Fruit fly (Drosophila melanogaster) whole organism, wandering third instar larva: ENCODE data around the gene tup.

Source experiments
- Abd-B ChIP-seq: fragments of >200 bp; optimal IDR thresholded peaks from 2 replicates; lab custom pipeline; 2017; ENCODE audit warnings: missing biosample characterization, missing genetic modification characterization
- CG32264 ChIP-seq: fragments of 200-800 bp; sonication (Bioruptor generic); optimal IDR thresholded peaks from 2 replicates; lab custom pipeline; 2016; ENCODE audit warnings: missing biosample characterization, missing genetic modification characterization
- CG9705 ChIP-seq: fragments of 200-800 bp; sonication (Bioruptor generic); optimal IDR thresholded peaks from 2 replicates; lab custom pipeline; 2018; ENCODE audit warnings: missing biosample characterization, mild to moderate bottlenecking, missing genetic modification characterization
- CrebA ChIP-seq: fragments of 200-800 bp; sonication (Bioruptor generic); optimal IDR thresholded peaks from 2 replicates; lab custom pipeline; 2016; ENCODE audit warnings: missing biosample characterization, mild to moderate bottlenecking, missing genetic modification characterization, borderline replicate concordance
- Dfd ChIP-seq: fragments of >200 bp; optimal IDR thresholded peaks from 2 replicates; lab custom pipeline; 2017; ENCODE audit warnings: missing biosample characterization, missing genetic modification characterization
- Dif ChIP-seq: fragments of 200-275, 200-300 bp; sonication (Bioruptor generic); optimal IDR thresholded peaks from 2 replicates; lab custom pipeline; 2018; ENCODE audit warnings: missing biosample characterization, missing genetic modification characterization; ENCODE audit not compliant: partially characterized antibody
- GATAd ChIP-seq: sonication (Bioruptor generic); optimal IDR thresholded peaks from 2 replicates; lab custom pipeline; 2016; ENCODE audit warnings: missing biosample characterization, missing genetic modification characterization
- HLH106 ChIP-seq: fragments of 200-800 bp; optimal IDR thresholded peaks from 3 replicates; lab custom pipeline; 2019; ENCODE audit warnings: missing biosample characterization, mild to moderate bottlenecking, missing genetic modification characterization, moderate library complexity
- Hnf4 ChIP-seq: fragments of 200-800 bp; sonication (Bioruptor generic); optimal IDR thresholded peaks from 2 replicates; lab custom pipeline; 2016; ENCODE audit warnings: missing biosample characterization, mild to moderate bottlenecking, missing genetic modification characterization
- Hr78 ChIP-seq: fragments of >200 bp; optimal IDR thresholded peaks from 2 replicates; lab custom pipeline; 2017; ENCODE audit warnings: missing biosample characterization, missing genetic modification characterization
- Hr83 ChIP-seq: fragments of 200-300 bp; sonication (Bioruptor generic); optimal IDR thresholded peaks from 2 replicates; lab custom pipeline; 2016; ENCODE audit warnings: missing biosample characterization, mild to moderate bottlenecking, missing genetic modification characterization, moderate library complexity; ENCODE audit not compliant: poor library complexity, severe bottlenecking
- Jra ChIP-seq: sonication (Bioruptor generic); optimal IDR thresholded peaks from 2 replicates; lab custom pipeline; 2016; ENCODE audit warnings: missing biosample characterization, missing genetic modification characterization
- Mio ChIP-seq: sonication (Bioruptor generic); optimal IDR thresholded peaks from 2 replicates; lab custom pipeline; 2016; ENCODE audit warnings: missing biosample characterization, missing genetic modification characterization
- Myc ChIP-seq: fragments of >200 bp; optimal IDR thresholded peaks from 2 replicates; lab custom pipeline; 2017
- N ChIP-seq: fragments of >200 bp; optimal IDR thresholded peaks from 2 replicates; lab custom pipeline; 2018; ENCODE audit warnings: missing biosample characterization, missing external identifiers, missing genetic modification characterization
- OdsH ChIP-seq: fragments of 200-800 bp; sonication (Bioruptor generic); optimal IDR thresholded peaks from 2 replicates; lab custom pipeline; 2016; ENCODE audit warnings: missing biosample characterization, mild to moderate bottlenecking, missing genetic modification characterization
- Rel ChIP-seq, 2 experiments: fragments of 200-800 bp; sonication (Bioruptor generic) in 1 of 2; optimal IDR thresholded peaks; 2 replicates in 1 of 2; 3 replicates in 1 of 2; lab custom pipeline; 2016 to 2019; ENCODE audit warnings: mild to moderate bottlenecking in 2 of 2, missing biosample characterization in 2 of 2, missing genetic modification characterization in 2 of 2, moderate library complexity in 1 of 2
- Sp1 ChIP-seq: fragments of 200-800 bp; sonication (Bioruptor generic); optimal IDR thresholded peaks from 3 replicates; lab custom pipeline; 2019; ENCODE audit warnings: missing biosample characterization, mild to moderate bottlenecking, missing genetic modification characterization, moderate library complexity
- Vsx2 ChIP-seq: fragments of 200-300, 225-300 bp; sonication (Bioruptor generic); optimal IDR thresholded peaks from 2 replicates; lab custom pipeline; 2018; ENCODE audit warnings: missing biosample characterization, missing genetic modification characterization; ENCODE audit not compliant: partially characterized antibody
- br ChIP-seq: fragments of 200-800 bp; sonication (Bioruptor generic); optimal IDR thresholded peaks from 2 replicates; lab custom pipeline; 2016; ENCODE audit warnings: missing biosample characterization, missing genetic modification characterization
- brk ChIP-seq: fragments of 200-800 bp; sonication (Bioruptor generic); optimal IDR thresholded peaks from 2 replicates; lab custom pipeline; 2016; ENCODE audit warnings: missing biosample characterization, mild to moderate bottlenecking, missing genetic modification characterization
- dl ChIP-seq, 2 experiments: fragments of 175-275, 200-275 bp in 1 of 2; fragments of 200-275 bp in 1 of 2; sonication (Bioruptor generic); optimal IDR thresholded peaks; lab custom pipeline; 2018; ENCODE audit warnings: mild to moderate bottlenecking in 2 of 2, missing biosample characterization in 2 of 2, missing genetic modification characterization in 2 of 2, moderate library complexity in 2 of 2; ENCODE audit not compliant: partially characterized antibody in 2 of 2, insufficient read depth in 1 of 2
- dmrt93B ChIP-seq: fragments of 200-800 bp; sonication (Bioruptor generic); optimal IDR thresholded peaks from 2 replicates; lab custom pipeline; 2018; ENCODE audit warnings: missing biosample characterization, mild to moderate bottlenecking, missing genetic modification characterization
- dsf ChIP-seq: sonication (Bioruptor generic); optimal IDR thresholded peaks from 2 replicates; lab custom pipeline; 2016; ENCODE audit warnings: missing biosample characterization, missing genetic modification characterization, borderline replicate concordance
- ey ChIP-seq: fragments of 200-800 bp; sonication (Bioruptor generic); optimal IDR thresholded peaks from 2 replicates; lab custom pipeline; 2016; ENCODE audit warnings: missing biosample characterization, missing genetic modification characterization
- foxo ChIP-seq, 2 experiments: fragments of 200-800 bp; sonication (Bioruptor generic); optimal IDR thresholded peaks; 2 replicates in 1 of 2; 3 replicates in 1 of 2; lab custom pipeline; 2016 to 2017; ENCODE audit warnings: missing biosample characterization in 2 of 2, missing genetic modification characterization in 2 of 2
- fru ChIP-seq: fragments of 200-800 bp; sonication (Bioruptor generic); optimal IDR thresholded peaks from 3 replicates; lab custom pipeline; 2016; ENCODE audit warnings: missing biosample characterization, mild to moderate bottlenecking, missing genetic modification characterization
- h ChIP-seq: fragments of 200-800 bp; sonication (Bioruptor generic); optimal IDR thresholded peaks from 3 replicates; lab custom pipeline; 2016; ENCODE audit warnings: missing biosample characterization, mild to moderate bottlenecking, missing genetic modification characterization
- jim ChIP-seq: fragments of 175-275, 200-325 bp; sonication (Bioruptor generic); optimal IDR thresholded peaks from 2 replicates; lab custom pipeline; 2016; ENCODE audit warnings: missing biosample characterization, mild to moderate bottlenecking, missing genetic modification characterization
- lola ChIP-seq: fragments of >200 bp; optimal IDR thresholded peaks from 2 replicates; lab custom pipeline; 2017; ENCODE audit warnings: missing biosample characterization, missing genetic modification characterization
- pan ChIP-seq: fragments of >200 bp; optimal IDR thresholded peaks from 2 replicates; lab custom pipeline; 2017
- psq ChIP-seq: fragments of 200-800 bp; sonication (Bioruptor generic); optimal IDR thresholded peaks from 3 replicates; lab custom pipeline; 2017; ENCODE audit warnings: missing biosample characterization, mild to moderate bottlenecking, missing genetic modification characterization, moderate library complexity
- rgr ChIP-seq: fragments of 200-800 bp; sonication (Bioruptor generic); optimal IDR thresholded peaks from 3 replicates; lab custom pipeline; 2016; ENCODE audit warnings: missing biosample characterization, mild to moderate bottlenecking, missing genetic modification characterization
- sage ChIP-seq: fragments of 200-800 bp; sonication (Bioruptor generic); optimal IDR thresholded peaks from 2 replicates; lab custom pipeline; 2016; ENCODE audit warnings: missing biosample characterization, mild to moderate bottlenecking, missing genetic modification characterization
- sv ChIP-seq: fragments of 200-800 bp; sonication (Bioruptor generic); optimal IDR thresholded peaks from 3 replicates; lab custom pipeline; 2016; ENCODE audit warnings: missing biosample characterization, missing genetic modification characterization
- tai ChIP-seq: sonication (Bioruptor generic); optimal IDR thresholded peaks from 2 replicates; lab custom pipeline; 2016; ENCODE audit warnings: missing biosample characterization, missing genetic modification characterization
- usp ChIP-seq: fragments of >200 bp; optimal IDR thresholded peaks from 2 replicates; lab custom pipeline; 2017; ENCODE audit warnings: missing biosample characterization, missing genetic modification characterization
- woc ChIP-seq: sonication (Bioruptor generic); optimal IDR thresholded peaks from 2 replicates; lab custom pipeline; 2016; ENCODE audit warnings: missing biosample characterization, mild to moderate bottlenecking, missing genetic modification characterization

The tup gene

dm6 chr2L:18843560-18843959 lies 37.5 kb downstream of the tup start:
- TF ChIP-seq Rel (GFP tag; optimal IDR thresholded peaks at IDR 0.05; lab: Kevin White, UChicago) (no peak), Rel (tag; optimal IDR thresholded peaks at IDR 0.05; lab: Kevin White, UChicago) (no peak), HLH106 (tag; lab: Kevin White, UChicago) (no peak), ey (GFP tag; lab: Kevin White, UChicago) (peak; percentile 69), OdsH (peak; percentile 46), psq (no peak), lola (GFP tag; lab: Kevin White, UChicago) (no peak), Hnf4 (GFP tag; lab: Kevin White, UChicago) (peak; percentile 73), Vsx2 (GFP tag; lab: Kevin White, UChicago) (no peak), rgr (GFP tag; lab: Kevin White, UChicago) (peak; percentile 53), Abd-B (GFP tag; lab: Kevin White, UChicago) (no peak), sage (GFP tag; lab: Kevin White, UChicago) (no peak), h (GFP tag; lab: Kevin White, UChicago) (peak; percentile 53), br (GFP tag; lab: Kevin White, UChicago) (peak; percentile 73), foxo (GFP tag; optimal IDR thresholded peaks at IDR 0.05; lab: Kevin White, UChicago) (peak in 1 of 2 experiments; percentile 53), Hr78 (no peak), Sp1 (GFP tag; lab: Kevin White, UChicago) (no peak), usp (no peak), tai (GFP tag; lab: Kevin White, UChicago) (no peak), fru (GFP tag; lab: Kevin White, UChicago) (peak; percentile 51)

- TF ChIP-seq sv (GFP tag; lab: Kevin White, UChicago) (no peak), CrebA (no peak), foxo (GFP tag; optimal IDR thresholded peaks at IDR 0.05; lab: Kevin White, UChicago) (no peak), jim (GFP tag; lab: Kevin White, UChicago) (no peak), dl (GFP tag; optimal IDR thresholded peaks at IDR 0.05; lab: Kevin White, UChicago; ENCODE audit: insufficient read depth in 1 of 2, partially characterized antibody in 2 of 2) (no peak), Hr83 (GFP tag; lab: Kevin White, UChicago) (no peak), OdsH (no peak), CG9705 (GFP tag; lab: Kevin White, UChicago) (no peak), Sp1 (GFP tag; lab: Kevin White, UChicago) (no peak), Dif (no peak), lola (GFP tag; lab: Kevin White, UChicago) (no peak), N (GFP tag; lab: Kevin White, UChicago) (no peak), brk (no peak), ey (GFP tag; lab: Kevin White, UChicago) (no peak)
Measured at dm6 chr2L:18841210-18841609, 39.9 kb downstream of the tup start, which contains the start of gene CG31752. CG31752 (minus strand) TSS chr2L:18841310.

DNA sequence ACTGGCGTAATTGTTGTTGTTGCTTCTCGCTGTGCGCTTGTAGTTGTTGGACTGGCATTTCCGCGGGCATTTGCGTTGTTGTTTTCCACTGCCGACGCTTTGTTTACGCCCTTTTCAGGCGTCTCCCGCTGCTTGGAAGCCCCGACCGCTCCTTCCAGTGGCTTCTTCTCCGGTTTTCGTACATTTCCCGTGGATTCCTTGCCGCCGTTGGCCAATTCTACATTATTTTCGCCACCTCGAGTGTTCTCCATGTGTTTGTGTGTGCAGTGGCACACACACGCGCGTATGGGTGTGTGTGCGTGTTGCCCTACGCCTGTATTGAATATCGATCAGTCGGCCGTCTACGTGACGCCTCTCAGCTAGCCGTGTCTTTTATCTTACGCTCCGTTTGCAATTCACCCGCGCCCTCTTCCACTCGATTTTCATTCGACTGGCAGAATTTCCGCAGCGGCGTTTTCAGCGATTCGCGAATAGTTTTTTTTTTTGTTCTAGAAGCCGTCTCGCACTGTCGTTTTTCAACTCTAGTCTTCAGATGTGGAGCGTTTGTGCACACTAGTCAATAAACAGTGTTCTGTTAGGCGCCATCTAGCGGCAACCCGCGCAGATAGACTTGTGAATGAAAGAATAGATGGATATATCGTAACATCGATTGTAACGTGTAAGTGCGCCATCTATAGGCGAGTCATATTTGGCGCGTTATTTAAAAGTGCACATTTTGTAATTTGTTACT lies 41.8 kb downstream of the tup start, which contains the start of gene CG10600:
TSS of gene CG10600 (minus strand) at position 537 of the 730 bp plus-strand sequence.
- TF ChIP-seq N (GFP tag; lab: Kevin White, UChicago) (peak; percentile 74), usp (no peak), dl (GFP tag; optimal IDR thresholded peaks at IDR 0.05; lab: Kevin White, UChicago; ENCODE audit: insufficient read depth in 1 of 2, partially characterized antibody in 2 of 2) (no peak), Jra (peak; percentile 92), HLH106 (tag; lab: Kevin White, UChicago) (peak; percentile 71), Abd-B (GFP tag; lab: Kevin White, UChicago) (peak; percentile 51), sv (GFP tag; lab: Kevin White, UChicago) (peak; percentile 74), tai (GFP tag; lab: Kevin White, UChicago) (no peak), Hr78 (no peak), Hr83 (GFP tag; lab: Kevin White, UChicago) (peak; percentile 97), br (GFP tag; lab: Kevin White, UChicago) (peak; percentile 91), jim (GFP tag; lab: Kevin White, UChicago) (peak; percentile 85), fru (GFP tag; lab: Kevin White, UChicago) (peak; percentile 89), rgr (GFP tag; lab: Kevin White, UChicago) (peak; percentile 92), CrebA (no peak), pan (no peak), Dfd (no peak), brk (no peak), h (GFP tag; lab: Kevin White, UChicago) (peak; percentile 91), CG32264 (GFP tag; lab: Kevin White, UChicago) (peak; percentile 60), Dif (no peak), CG9705 (GFP tag; lab: Kevin White, UChicago) (peak; percentile 69), Sp1 (GFP tag; lab: Kevin White, UChicago) (peak; percentile 71), Myc (lab: Kevin White, UChicago) (peak; percentile 88), lola (GFP tag; lab: Kevin White, UChicago) (no peak), dsf (GFP tag; lab: Kevin White, UChicago) (peak; percentile 84), woc (GFP tag; lab: Kevin White, UChicago) (no peak), Mio (GFP tag; lab: Kevin White, UChicago) (peak; percentile 52), Hnf4 (GFP tag; lab: Kevin White, UChicago) (peak; percentile 95), OdsH (peak; percentile 86), GATAd (GFP tag; lab: Kevin White, UChicago) (peak; percentile 61), psq (peak; percentile 78), sage (GFP tag; lab: Kevin White, UChicago) (peak; percentile 72), Vsx2 (GFP tag; lab: Kevin White, UChicago) (no peak), foxo (GFP tag; optimal IDR thresholded peaks at IDR 0.05; lab: Kevin White, UChicago) (peak in 1 of 2 experiments; percentile 91), ey (GFP tag; lab: Kevin White, UChicago) (peak; percentile 83), dmrt93B (peak; percentile 56), Rel (GFP tag; optimal IDR thresholded peaks at IDR 0.05; lab: Kevin White, UChicago) (no peak), Rel (tag; optimal IDR thresholded peaks at IDR 0.05; lab: Kevin White, UChicago) (peak; percentile 50)
- TF ChIP-seq, all 38 proteins: peak for 26
